Comparison of ENCODE assay signal across 1 fruit fly cellular context in the genomic region with DNA sequence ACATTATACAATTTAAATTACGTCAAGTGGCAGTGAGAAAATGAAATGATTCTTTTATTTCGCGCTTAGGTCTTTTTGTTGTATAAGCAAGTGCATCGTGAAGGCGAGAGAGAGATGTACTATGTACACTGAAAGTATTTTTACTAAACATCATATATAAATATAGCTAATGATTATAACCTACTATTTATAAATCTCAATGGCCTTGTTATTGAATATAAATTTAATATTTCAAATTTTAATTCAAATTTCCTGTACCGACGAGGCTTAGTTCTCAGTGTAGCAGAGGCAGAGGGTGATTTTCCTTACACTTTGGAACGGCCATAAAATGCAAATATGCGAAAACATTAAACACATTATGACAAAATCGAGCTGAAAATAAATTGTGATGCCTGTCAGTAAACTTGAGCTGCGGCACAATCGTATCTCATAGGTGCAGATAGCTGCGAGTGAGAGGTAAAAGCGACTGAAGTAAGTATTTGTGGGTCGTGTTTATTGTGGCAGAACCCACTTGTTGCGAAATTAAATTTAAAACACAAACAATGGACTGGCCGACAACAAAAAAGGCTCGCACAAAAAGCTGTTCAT.
TF ChIP-seq lines count a peak whose summit lies in the region.

No protein-coding gene starts in this region.

TF ChIP-seq in whole organism, embryonic, 481 proteins besides CTCF, POLR2A, EP300 and RAD21 (continued from another document and continues in another):
- no peak for TF ChIP-seq fd3F (GFP tag; optimal IDR thresholded peaks at IDR 0.05; lab: Kevin White, UChicago)
- no peak for TF ChIP-seq Lim3 (GFP tag; IDR thresholded peaks at IDR 0.05; lab: Robert Waterston, UW)
- TF ChIP-seq zen2 (GFP tag; IDR thresholded peaks at IDR 0.05; lab: Robert Waterston, UW; ENCODE audit: partially characterized antibody), result no peak
- no peak for TF ChIP-seq Hr39 (optimal IDR thresholded peaks at IDR 0.05; lab: Kevin White, UChicago)
- no peak for TF ChIP-seq jing (GFP tag; optimal IDR thresholded peaks at IDR 0.05; lab: Kevin White, UChicago)
- no peak for TF ChIP-seq CG34376 (GFP tag; optimal IDR thresholded peaks at IDR 0.05; lab: Kevin White, UChicago)
- no peak for TF ChIP-seq Mad (GFP tag; optimal IDR thresholded peaks at IDR 0.05; lab: Kevin White, UChicago)
- TF ChIP-seq CG6175 (GFP tag; IDR thresholded peaks at IDR 0.05; lab: Robert Waterston, UW), result no peak
- TF ChIP-seq Taf1 (GFP tag; IDR thresholded peaks at IDR 0.05; lab: Robert Waterston, UW), result no peak
- TF ChIP-seq HLH3B (GFP tag; IDR thresholded peaks at IDR 0.05; lab: Robert Waterston, UW), result 0 out of 2 replicates have a peak, but pooled peaks have one; percentile 16
- TF ChIP-seq Neu2 (GFP tag; optimal IDR thresholded peaks at IDR 0.05; lab: Kevin White, UChicago; ENCODE audit: borderline replicate concordance), result no peak
- peak; percentile 56 for TF ChIP-seq CG2678 (tag; optimal IDR thresholded peaks at IDR 0.05; lab: Kevin White, UChicago)
- no peak for TF ChIP-seq CrebB (tag; optimal IDR thresholded peaks at IDR 0.05; lab: Kevin White, UChicago)
- TF ChIP-seq CG2889 (GFP tag; IDR thresholded peaks at IDR 0.05; lab: Robert Waterston, UW), result no peak
- TF ChIP-seq ac (GFP tag; optimal IDR thresholded peaks at IDR 0.05; lab: Kevin White, UChicago), result no peak
- TF ChIP-seq MBD-R2 (GFP tag; IDR thresholded peaks at IDR 0.05; lab: Robert Waterston, UW), result no peak
- no peak for TF ChIP-seq Stat92E (GFP tag; optimal IDR thresholded peaks at IDR 0.05; lab: Kevin White, UChicago)
- no peak for TF ChIP-seq CG10462 (GFP tag; optimal IDR thresholded peaks at IDR 0.05; lab: Kevin White, UChicago)
- no peak for TF ChIP-seq MESR4 (GFP tag; optimal IDR thresholded peaks at IDR 0.05; lab: Kevin White, UChicago)
- TF ChIP-seq Vsx1 (GFP tag; optimal IDR thresholded peaks at IDR 0.05; lab: Kevin White, UChicago), result no peak
- TF ChIP-seq Nf-YC (tag; optimal IDR thresholded peaks at IDR 0.05; lab: Kevin White, UChicago), result no peak
- TF ChIP-seq disco-r (GFP tag; optimal IDR thresholded peaks at IDR 0.05; lab: Kevin White, UChicago), result no peak
- TF ChIP-seq CG6813 (GFP tag; optimal IDR thresholded peaks at IDR 0.05; lab: Kevin White, UChicago), result peak; percentile 1
- TF ChIP-seq ken (GFP tag; IDR thresholded peaks at IDR 0.05; lab: Robert Waterston, UW), result no peak
- TF ChIP-seq vnd (GFP tag; IDR thresholded peaks at IDR 0.05; lab: Robert Waterston, UW; ENCODE audit: partially characterized antibody), result no peak
- no peak for TF ChIP-seq pita (GFP tag; optimal IDR thresholded peaks at IDR 0.05; lab: Kevin White, UChicago)
- no peak for TF ChIP-seq CG12104 (GFP tag; optimal IDR thresholded peaks at IDR 0.05; lab: Kevin White, UChicago)
- TF ChIP-seq HLH54F (GFP tag; optimal IDR thresholded peaks at IDR 0.05; lab: Kevin White, UChicago), result no peak
- TF ChIP-seq CG7357 (GFP tag; IDR thresholded peaks at IDR 0.05; lab: Robert Waterston, UW), result no peak
- peak; percentile 68 for TF ChIP-seq zen (tag; optimal IDR thresholded peaks at IDR 0.05; lab: Kevin White, UChicago)
- peak; percentile 19; the same call in 1 of the 2 replicates for TF ChIP-seq E2f2 (GFP tag; IDR thresholded peaks at IDR 0.05; lab: Robert Waterston, UW)
- no peak for TF ChIP-seq hb (GFP tag; IDR thresholded peaks at IDR 0.05; lab: Robert Waterston, UW; ENCODE audit: partially characterized antibody)
- TF ChIP-seq trh (GFP tag; optimal IDR thresholded peaks at IDR 0.05; lab: Kevin White, UChicago), result no peak
- TF ChIP-seq CG2116 (GFP tag; optimal IDR thresholded peaks at IDR 0.05; lab: Kevin White, UChicago), result no peak
- TF ChIP-seq nerfin-1 (tag; optimal IDR thresholded peaks at IDR 0.05; lab: Kevin White, UChicago), result no peak
- 0 out of 2 replicates have a peak, but pooled peaks have one; percentile 37 for TF ChIP-seq CG14014 (GFP tag; IDR thresholded peaks at IDR 0.05; lab: Robert Waterston, UW)
- 0 out of 2 replicates have a peak, but pooled peaks have one; percentile 43 for TF ChIP-seq sob (GFP tag; IDR thresholded peaks at IDR 0.05; lab: Robert Waterston, UW)
- TF ChIP-seq tna (GFP tag; IDR thresholded peaks at IDR 0.05; lab: Robert Waterston, UW; ENCODE audit: partially characterized antibody), result no peak
- TF ChIP-seq CG9437 (GFP tag; optimal IDR thresholded peaks at IDR 0.05; lab: Kevin White, UChicago), result no peak
- no peak for TF ChIP-seq Mes4 (GFP tag; optimal IDR thresholded peaks at IDR 0.05; lab: Kevin White, UChicago)
- TF ChIP-seq HHEX (GFP tag; optimal IDR thresholded peaks at IDR 0.05; lab: Kevin White, UChicago), result no peak
- TF ChIP-seq Side (GFP tag; optimal IDR thresholded peaks at IDR 0.05; lab: Kevin White, UChicago), result no peak
- TF ChIP-seq fd102C (GFP tag; optimal IDR thresholded peaks at IDR 0.05; lab: Kevin White, UChicago), result no peak
- TF ChIP-seq Ptx1 (GFP tag; IDR thresholded peaks at IDR 0.05; lab: Robert Waterston, UW), result peak; percentile 65
- no peak for TF ChIP-seq CG1529 (GFP tag; optimal IDR thresholded peaks at IDR 0.05; lab: Kevin White, UChicago)
- TF ChIP-seq CG9797 (GFP tag; optimal IDR thresholded peaks at IDR 0.05; lab: Kevin White, UChicago), result no peak
- TF ChIP-seq CG7839 (tag; optimal IDR thresholded peaks at IDR 0.05; lab: Kevin White, UChicago), result peak; percentile 64
- peak; percentile 17 for TF ChIP-seq CG5245 (GFP tag; optimal IDR thresholded peaks at IDR 0.05; lab: Kevin White, UChicago)
- no peak for TF ChIP-seq CG2120 (GFP tag; optimal IDR thresholded peaks at IDR 0.05; lab: Kevin White, UChicago)
- TF ChIP-seq dpn (GFP tag; optimal IDR thresholded peaks at IDR 0.05; lab: Kevin White, UChicago), result peak in 1 of 2 experiments; percentile 16
- TF ChIP-seq lola (GFP tag; optimal IDR thresholded peaks at IDR 0.05; lab: Kevin White, UChicago), result peak in 1 of 3 experiments; percentile 39
- peak; percentile 53 for TF ChIP-seq Rfx (GFP tag; IDR thresholded peaks at IDR 0.05; lab: Robert Waterston, UW)
- TF ChIP-seq ems (GFP tag; optimal IDR thresholded peaks at IDR 0.05; lab: Kevin White, UChicago), result no peak
- no peak for TF ChIP-seq Nf-YA (GFP tag; IDR thresholded peaks at IDR 0.05; lab: Robert Waterston, UW)
- TF ChIP-seq zfh1 (GFP tag; IDR thresholded peaks at IDR 0.05; lab: Robert Waterston, UW), result peak; percentile 35; the same call in 1 of the 3 replicates
- TF ChIP-seq chif (GFP tag; optimal IDR thresholded peaks at IDR 0.05; lab: Kevin White, UChicago), result no peak
- no peak for TF ChIP-seq CG4328 (GFP tag; optimal IDR thresholded peaks at IDR 0.05; lab: Kevin White, UChicago)
- no peak for TF ChIP-seq Bdp1 (GFP tag; optimal IDR thresholded peaks at IDR 0.05; lab: Kevin White, UChicago)
- TF ChIP-seq crol (GFP tag; IDR thresholded peaks at IDR 0.05; lab: Robert Waterston, UW), result no peak
- TF ChIP-seq CG17359 (tag; optimal IDR thresholded peaks at IDR 0.05; lab: Kevin White, UChicago), result peak; percentile 59
- no peak for TF ChIP-seq HmgD (GFP tag; optimal IDR thresholded peaks at IDR 0.05; lab: Kevin White, UChicago)
- no peak for TF ChIP-seq Lpt (GFP tag; optimal IDR thresholded peaks at IDR 0.05; lab: Kevin White, UChicago)
- TF ChIP-seq chinmo (GFP tag; IDR thresholded peaks at IDR 0.05; lab: Robert Waterston, UW; ENCODE audit: partially characterized antibody), result no peak
- no peak for TF ChIP-seq p53 (GFP tag; optimal IDR thresholded peaks at IDR 0.05; lab: Kevin White, UChicago)
- TF ChIP-seq CG14965 (GFP tag; optimal IDR thresholded peaks at IDR 0.05; lab: Kevin White, UChicago; ENCODE audit: borderline replicate concordance), result no peak
- TF ChIP-seq Dfd (GFP tag; optimal IDR thresholded peaks at IDR 0.05; lab: Kevin White, UChicago), result no peak
- TF ChIP-seq CG33213 (GFP tag; optimal IDR thresholded peaks at IDR 0.05; lab: Kevin White, UChicago), result no peak
- no peak for TF ChIP-seq sna (GFP tag; IDR thresholded peaks at IDR 0.05; lab: Robert Waterston, UW; ENCODE audit: partially characterized antibody)
- TF ChIP-seq CG6854 (GFP tag; optimal IDR thresholded peaks at IDR 0.05; lab: Kevin White, UChicago), result no peak
- TF ChIP-seq CG3163 (GFP tag; optimal IDR thresholded peaks at IDR 0.05; lab: Kevin White, UChicago), result no peak
- peak; percentile 1 for TF ChIP-seq D19B (GFP tag; optimal IDR thresholded peaks at IDR 0.05; lab: Kevin White, UChicago)
- TF ChIP-seq ab (GFP tag; optimal IDR thresholded peaks at IDR 0.05; lab: Kevin White, UChicago), result no peak
- TF ChIP-seq shn (GFP tag; optimal IDR thresholded peaks at IDR 0.05; lab: Kevin White, UChicago), result no peak
- no peak for TF ChIP-seq wor (GFP tag; IDR thresholded peaks at IDR 0.05; lab: Robert Waterston, UW)
- TF ChIP-seq Sin3A (optimal IDR thresholded peaks at IDR 0.05; lab: Kevin White, UChicago), result no peak
- no peak for TF ChIP-seq Hr78 (GFP tag; optimal IDR thresholded peaks at IDR 0.05; lab: Kevin White, UChicago)
- TF ChIP-seq pfk (GFP tag; optimal IDR thresholded peaks at IDR 0.05; lab: Kevin White, UChicago), result no peak
- peak; percentile 34 for TF ChIP-seq CoRest (tag; optimal IDR thresholded peaks at IDR 0.05; lab: Kevin White, UChicago)
- TF ChIP-seq lab (GFP tag; optimal IDR thresholded peaks at IDR 0.05; lab: Kevin White, UChicago), result peak; percentile 50
- peak; percentile 15 for TF ChIP-seq CG6254 (GFP tag; optimal IDR thresholded peaks at IDR 0.05; lab: Kevin White, UChicago)
- peak; percentile 36 for TF ChIP-seq Max (GFP tag; optimal IDR thresholded peaks at IDR 0.05; lab: Kevin White, UChicago)
- TF ChIP-seq ind (GFP tag; optimal IDR thresholded peaks at IDR 0.05; lab: Kevin White, UChicago), result peak; percentile 33
- no peak for TF ChIP-seq Doc2 (GFP tag; IDR thresholded peaks at IDR 0.05; lab: Robert Waterston, UW)
- no peak for TF ChIP-seq CG15479 (GFP tag; optimal IDR thresholded peaks at IDR 0.05; lab: Kevin White, UChicago)
- peak; percentile 8 for TF ChIP-seq CG1603 (tag; optimal IDR thresholded peaks at IDR 0.05; lab: Kevin White, UChicago)
- no peak for TF ChIP-seq run (tag; optimal IDR thresholded peaks at IDR 0.05; lab: Kevin White, UChicago)
- TF ChIP-seq Hand (GFP tag; optimal IDR thresholded peaks at IDR 0.05; lab: Kevin White, UChicago), result no peak
- no peak for TF ChIP-seq CG4282 (GFP tag; optimal IDR thresholded peaks at IDR 0.05; lab: Kevin White, UChicago)
- TF ChIP-seq klu (GFP tag; IDR thresholded peaks at IDR 0.05; lab: Robert Waterston, UW), result no peak
- TF ChIP-seq gro (GFP tag; optimal IDR thresholded peaks at IDR 0.05; lab: Kevin White, UChicago), result no peak
- no peak for TF ChIP-seq CG9609 (GFP tag; optimal IDR thresholded peaks at IDR 0.05; lab: Kevin White, UChicago)
- TF ChIP-seq grau (tag; optimal IDR thresholded peaks at IDR 0.05; lab: Kevin White, UChicago), result peak; percentile 20
- TF ChIP-seq Jarid2 (GFP tag; optimal IDR thresholded peaks at IDR 0.05; lab: Kevin White, UChicago), result no peak
- no peak for TF ChIP-seq CkIIα-i1 (GFP tag; IDR thresholded peaks at IDR 0.05; lab: Robert Waterston, UW)
- peak; percentile 7; the same call in 1 of the 2 replicates for TF ChIP-seq CG11247 (GFP tag; IDR thresholded peaks at IDR 0.05; lab: Robert Waterston, UW)
- TF ChIP-seq Sox102F (GFP tag; optimal IDR thresholded peaks at IDR 0.05; lab: Kevin White, UChicago), result peak; percentile 74
- no peak for TF ChIP-seq ap (GFP tag; IDR thresholded peaks at IDR 0.05; lab: Robert Waterston, UW)
- peak; percentile 23 for TF ChIP-seq CG15514 (GFP tag; optimal IDR thresholded peaks at IDR 0.05; lab: Kevin White, UChicago)
- TF ChIP-seq CG11456 (GFP tag; IDR thresholded peaks at IDR 0.05; lab: Robert Waterston, UW), result no peak
- peak; percentile 44 for TF ChIP-seq CG30403 (GFP tag; optimal IDR thresholded peaks at IDR 0.05; lab: Kevin White, UChicago)
- TF ChIP-seq lov (optimal IDR thresholded peaks at IDR 0.05; lab: Kevin White, UChicago), result no peak
- TF ChIP-seq lov (GFP tag; IDR thresholded peaks at IDR 0.05; lab: Robert Waterston, UW), result no peak
- TF ChIP-seq CG2129 (GFP tag; IDR thresholded peaks at IDR 0.05; lab: Robert Waterston, UW; ENCODE audit: partially characterized antibody), result no peak
- no peak for TF ChIP-seq abd-A (tag; optimal IDR thresholded peaks at IDR 0.05; lab: Kevin White, UChicago)
- no peak for TF ChIP-seq wek (GFP tag; optimal IDR thresholded peaks at IDR 0.05; lab: Kevin White, UChicago)
- no peak for TF ChIP-seq MTF-1 (GFP tag; optimal IDR thresholded peaks at IDR 0.05; lab: Kevin White, UChicago; ENCODE audit: borderline replicate concordance)
- TF ChIP-seq CG31441 (GFP tag; IDR thresholded peaks at IDR 0.05; lab: Robert Waterston, UW), result no peak; the same call in 1 of the 2 replicates
- TF ChIP-seq CG14050 (GFP tag; IDR thresholded peaks at IDR 0.05; lab: Robert Waterston, UW), result peak; percentile 28; the same call in 1 of the 3 replicates
- TF ChIP-seq Opbp (GFP tag; IDR thresholded peaks at IDR 0.05; lab: Robert Waterston, UW; ENCODE audit: partially characterized antibody), result no peak
- TF ChIP-seq HLHmδ (GFP tag; optimal IDR thresholded peaks at IDR 0.05; lab: Kevin White, UChicago), result no peak
- TF ChIP-seq row (GFP tag; IDR thresholded peaks at IDR 0.05; lab: Robert Waterston, UW), result peak; percentile 67
- peak; percentile 49 for TF ChIP-seq tap (tag; optimal IDR thresholded peaks at IDR 0.05; lab: Kevin White, UChicago)
- peak; percentile 50; the same call in 2 of the 3 replicates for TF ChIP-seq CG11695 (GFP tag; IDR thresholded peaks at IDR 0.05; lab: Robert Waterston, UW)
- TF ChIP-seq CG17829 (tag; optimal IDR thresholded peaks at IDR 0.05; lab: Kevin White, UChicago), result peak; percentile 40
- no peak for TF ChIP-seq repo (GFP tag; optimal IDR thresholded peaks at IDR 0.05; lab: Kevin White, UChicago)
- no peak for TF ChIP-seq hkb (optimal IDR thresholded peaks at IDR 0.05; lab: Kevin White, UChicago)
- 0 out of 2 replicates have a peak, but pooled peaks have one; percentile 24 for TF ChIP-seq hkb (GFP tag; IDR thresholded peaks at IDR 0.05; lab: Robert Waterston, UW)
- no peak for TF ChIP-seq amos (GFP tag; IDR thresholded peaks at IDR 0.05; lab: Robert Waterston, UW; ENCODE audit: partially characterized antibody)
- no peak for TF ChIP-seq CG2199 (GFP tag; IDR thresholded peaks at IDR 0.05; lab: Robert Waterston, UW)
- TF ChIP-seq dan (GFP tag; IDR thresholded peaks at IDR 0.05; lab: Robert Waterston, UW), result no peak
- no peak for TF ChIP-seq CG7928 (GFP tag; optimal IDR thresholded peaks at IDR 0.05; lab: Kevin White, UChicago)
- TF ChIP-seq Sry-δ (GFP tag; optimal IDR thresholded peaks at IDR 0.05; lab: Kevin White, UChicago), result no peak
- no peak for TF ChIP-seq insv (GFP tag; optimal IDR thresholded peaks at IDR 0.05; lab: Kevin White, UChicago)
- no peak for TF ChIP-seq HLH4C (GFP tag; IDR thresholded peaks at IDR 0.05; lab: Robert Waterston, UW; ENCODE audit: partially characterized antibody)
- peak; percentile 78 for TF ChIP-seq vvl (GFP tag; IDR thresholded peaks at IDR 0.05; lab: Robert Waterston, UW)
- TF ChIP-seq exex (tag; optimal IDR thresholded peaks at IDR 0.05; lab: Kevin White, UChicago), result no peak
- no peak for TF ChIP-seq ewg (GFP tag; optimal IDR thresholded peaks at IDR 0.05; lab: Kevin White, UChicago)
